Fruit fly (Drosophila melanogaster) whole organism, embryonic: ENCODE measurements around the gene Tsf1.
A peak's percentile ranks its signal among the peaks of the same experiment; 100 is the strongest.

Experiments
- Adf1 ChIP-seq: fragments of 200-800 bp; sonication (Bioruptor generic); IDR thresholded peaks from 2 replicates; pipeline ENCODE4 v1.3.6; 2022; ENCODE audit warnings: missing biosample characterization, missing genetic modification characterization
- Atf6 ChIP-seq: fragments of 200-800 bp; sonication (Bioruptor generic); IDR thresholded peaks from 2 replicates; pipeline ENCODE4 v1.3.6; 2022; ENCODE audit warnings: missing biosample characterization, missing genetic modification characterization
- Bgb ChIP-seq: fragments of 200-800 bp; sonication (Bioruptor generic); IDR thresholded peaks from 2 replicates; pipeline ENCODE4 v1.3.6; 2022; ENCODE audit warnings: missing biosample characterization, missing genetic modification characterization; ENCODE audit not compliant: partially characterized antibody
- Bteb2 ChIP-seq: fragments of 200-800 bp; sonication (Bioruptor generic); optimal IDR thresholded peaks from 2 replicates; lab custom pipeline; 2016; ENCODE audit warnings: missing biosample characterization, missing genetic modification characterization
- CG1024 ChIP-seq: fragments of 200-800 bp; sonication (Bioruptor generic); IDR thresholded peaks from 2 replicates; pipeline ENCODE4 v1.3.6; 2022; ENCODE audit warnings: missing biosample characterization, missing genetic modification characterization
- CG10321 ChIP-seq: fragments of 200-800 bp; sonication (Bioruptor generic); IDR thresholded peaks from 2 replicates; pipeline ENCODE4 v1.3.6; 2022; ENCODE audit warnings: missing biosample characterization, missing genetic modification characterization
- CG13287 ChIP-seq: fragments of 200-800 bp; sonication (Bioruptor generic); IDR thresholded peaks from 2 replicates; pipeline ENCODE4 v1.3.6; 2022; ENCODE audit warnings: missing biosample characterization, missing genetic modification characterization; ENCODE audit not compliant: partially characterized antibody
- CG15479 ChIP-seq: fragments of 200-800 bp; sonication (Bioruptor generic); optimal IDR thresholded peaks from 3 replicates; lab custom pipeline; 2019; ENCODE audit warnings: missing biosample characterization, mild to moderate bottlenecking, missing genetic modification characterization, moderate library complexity
- CG16779 ChIP-seq: fragments of 200-800 bp; sonication (Bioruptor generic); IDR thresholded peaks from 2 replicates; pipeline ENCODE4 v1.3.6; 2022; ENCODE audit warnings: missing biosample characterization, missing genetic modification characterization
- CG17361 ChIP-seq: fragments of 200-800 bp; sonication (Bioruptor generic); IDR thresholded peaks from 3 replicates; pipeline ENCODE4 v1.3.6; 2022; ENCODE audit warnings: missing biosample characterization, missing genetic modification characterization
- CG2889 ChIP-seq: fragments of 200-800 bp; sonication (Bioruptor generic); IDR thresholded peaks from 3 replicates; pipeline ENCODE4 v1.3.6; 2022; ENCODE audit warnings: missing biosample characterization, missing genetic modification characterization
- CG33213 ChIP-seq: fragments of 200-800 bp; sonication (Bioruptor generic); optimal IDR thresholded peaks from 3 replicates; lab custom pipeline; 2016; ENCODE audit warnings: missing biosample characterization, missing genetic modification characterization
- CG4424 ChIP-seq: fragments of 200-800 bp; sonication (Bioruptor generic); optimal IDR thresholded peaks from 3 replicates; lab custom pipeline; 2016; ENCODE audit warnings: missing biosample characterization, missing genetic modification characterization
- CG6654 ChIP-seq: fragments of 200-800 bp; sonication (Bioruptor generic); optimal IDR thresholded peaks from 2 replicates; lab custom pipeline; 2017; ENCODE audit warnings: missing biosample characterization, mild to moderate bottlenecking, missing genetic modification characterization
- CG6683 ChIP-seq: fragments of 200-800 bp; sonication (Bioruptor generic); optimal IDR thresholded peaks from 2 replicates; lab custom pipeline; 2017; ENCODE audit warnings: missing biosample characterization, mild to moderate bottlenecking, missing genetic modification characterization, missing genetic modification reagents
- CG7271 ChIP-seq: fragments of 200-800 bp; sonication (Bioruptor generic); optimal IDR thresholded peaks from 2 replicates; lab custom pipeline; 2018; ENCODE audit warnings: missing biosample characterization, mild to moderate bottlenecking, missing genetic modification characterization, moderate library complexity
- CG7556 ChIP-seq: fragments of 200-800 bp; sonication (Bioruptor generic); optimal IDR thresholded peaks from 2 replicates; lab custom pipeline; 2017; ENCODE audit warnings: missing biosample characterization, mild to moderate bottlenecking, missing genetic modification characterization
- CG9609 ChIP-seq: fragments of 200-800 bp; sonication (Bioruptor generic); optimal IDR thresholded peaks from 3 replicates; lab custom pipeline; 2016; ENCODE audit warnings: missing biosample characterization, missing genetic modification characterization
- CG9727 ChIP-seq: fragments of 200-800 bp; sonication (Bioruptor generic); optimal IDR thresholded peaks from 3 replicates; lab custom pipeline; 2017; ENCODE audit warnings: missing biosample characterization, mild to moderate bottlenecking, missing genetic modification characterization
- CG9876 ChIP-seq: fragments of 200-800 bp; sonication (Bioruptor generic); optimal IDR thresholded peaks from 2 replicates; lab custom pipeline; 2016; ENCODE audit warnings: missing biosample characterization, missing genetic modification characterization
- Dad ChIP-seq: fragments of 200-800 bp; sonication (Bioruptor generic); optimal IDR thresholded peaks from 3 replicates; lab custom pipeline; 2016; ENCODE audit warnings: missing biosample characterization, missing genetic modification characterization
- Doc2 ChIP-seq: fragments of 200-800 bp; sonication (Bioruptor generic); IDR thresholded peaks from 2 replicates; pipeline ENCODE4 v1.3.6; 2022; ENCODE audit warnings: missing biosample characterization, missing genetic modification characterization
- H2.0 ChIP-seq: fragments of 200-800 bp; sonication (Bioruptor generic); IDR thresholded peaks from 2 replicates; pipeline ENCODE4 v1.3.6; 2022; ENCODE audit warnings: missing biosample characterization, missing genetic modification characterization
- Hmx ChIP-seq: fragments of 200-800 bp; sonication (Bioruptor generic); optimal IDR thresholded peaks from 2 replicates; lab custom pipeline; 2016; ENCODE audit warnings: missing biosample characterization, missing genetic modification characterization
- Max ChIP-seq: fragments of 200-800 bp; sonication (Bioruptor generic); optimal IDR thresholded peaks from 2 replicates; lab custom pipeline; 2016; ENCODE audit warnings: missing biosample characterization, mild to moderate bottlenecking, missing genetic modification characterization
- NC2α ChIP-seq: fragments of 200-800 bp; sonication (Bioruptor generic); optimal IDR thresholded peaks from 2 replicates; lab custom pipeline; 2016; ENCODE audit warnings: missing biosample characterization, missing genetic modification characterization
- NfI ChIP-seq: fragments of 200-800 bp; sonication (Bioruptor generic); optimal IDR thresholded peaks from 3 replicates; lab custom pipeline; 2018; ENCODE audit warnings: missing biosample characterization, mild to moderate bottlenecking, missing genetic modification characterization, moderate library complexity
- Pdp1 ChIP-seq, 2 experiments: fragments of 200-800 bp; sonication (Bioruptor generic); optimal IDR thresholded peaks; 3 replicates each; lab custom pipeline; 2016; ENCODE audit warnings: missing biosample characterization in 2 of 2, missing genetic modification characterization in 2 of 2, mild to moderate bottlenecking in 1 of 2, moderate library complexity in 1 of 2
- Poxn ChIP-seq: fragments of 200-800 bp; sonication (Bioruptor generic); IDR thresholded peaks from 2 replicates; pipeline ENCODE4 v1.3.6; 2022; ENCODE audit warnings: missing biosample characterization, missing genetic modification characterization
- Ptx1 ChIP-seq: fragments of 200-800 bp; sonication (Bioruptor generic); IDR thresholded peaks from 2 replicates; pipeline ENCODE4 v1.3.6; 2022; ENCODE audit warnings: missing biosample characterization, missing genetic modification characterization
- Sox102F ChIP-seq: fragments of 200-800 bp; sonication (Bioruptor generic); optimal IDR thresholded peaks from 2 replicates; lab custom pipeline; 2018; ENCODE audit warnings: missing biosample characterization, mild to moderate bottlenecking, missing genetic modification characterization, moderate library complexity
- al ChIP-seq: fragments of 200-800 bp; sonication (Bioruptor generic); IDR thresholded peaks from 2 replicates; pipeline ENCODE4 v1.3.6; 2022; ENCODE audit warnings: missing biosample characterization, missing genetic modification characterization
- cad ChIP-seq: fragments of >200 bp; optimal IDR thresholded peaks from 2 replicates; lab custom pipeline; 2017; ENCODE audit warnings: missing biosample characterization, missing genetic modification characterization
- crc ChIP-seq: fragments of 200-800 bp; sonication (Bioruptor generic); optimal IDR thresholded peaks from 2 replicates; lab custom pipeline; 2016; ENCODE audit warnings: missing biosample characterization, missing genetic modification characterization
- dan ChIP-seq: fragments of 200-800 bp; sonication (Bioruptor generic); IDR thresholded peaks from 2 replicates; pipeline ENCODE4 v1.3.6; 2022; ENCODE audit warnings: missing biosample characterization, missing genetic modification characterization
- danr ChIP-seq: fragments of 200-800 bp; sonication (Bioruptor generic); IDR thresholded peaks from 2 replicates; pipeline ENCODE4 v1.3.6; 2022; ENCODE audit warnings: missing biosample characterization, missing genetic modification characterization
- gem ChIP-seq: fragments of 200-800 bp; sonication (Bioruptor generic); optimal IDR thresholded peaks from 2 replicates; lab custom pipeline; 2019; ENCODE audit warnings: missing biosample characterization, mild to moderate bottlenecking, missing genetic modification characterization, moderate library complexity
- her ChIP-seq: fragments of 200-800 bp; sonication (Bioruptor generic); optimal IDR thresholded peaks from 2 replicates; lab custom pipeline; 2016; ENCODE audit warnings: missing biosample characterization, missing genetic modification characterization
- hth ChIP-seq: fragments of >200 bp; optimal IDR thresholded peaks from 2 replicates; lab custom pipeline; 2017; ENCODE audit warnings: inconsistent platforms
- kay ChIP-seq: fragments of 200-800 bp; sonication (Bioruptor generic); optimal IDR thresholded peaks from 2 replicates; lab custom pipeline; 2016; ENCODE audit warnings: missing biosample characterization, missing genetic modification characterization
- lola ChIP-seq, 3 experiments: fragments of >200 bp in 2 of 3; fragments of 200-800 bp in 1 of 3; sonication (Bioruptor generic) in 1 of 3; optimal IDR thresholded peaks; 2 replicates each; lab custom pipeline; 2017 to 2019; ENCODE audit warnings: missing biosample characterization in 3 of 3, missing genetic modification characterization in 3 of 3, mild to moderate bottlenecking in 1 of 3, moderate library complexity in 1 of 3
- lov ChIP-seq, 2 experiments: fragments of 200-800 bp in 1 of 2; fragments of >200 bp in 1 of 2; sonication (Bioruptor generic) in 1 of 2; IDR thresholded peaks in 1 of 2; optimal IDR thresholded peaks in 1 of 2; 2 replicates in 1 of 2; 3 replicates in 1 of 2; pipeline versions ENCODE4 v1.3.6 to Lab custom; 2017 to 2022; ENCODE audit warnings: missing biosample characterization in 1 of 2, missing genetic modification characterization in 1 of 2
- mirr ChIP-seq: fragments of 200-800 bp; sonication (Bioruptor generic); optimal IDR thresholded peaks from 3 replicates; lab custom pipeline; 2018; ENCODE audit warnings: missing biosample characterization, mild to moderate bottlenecking, missing genetic modification characterization
- otp ChIP-seq: fragments of 200-800 bp; sonication (Bioruptor generic); IDR thresholded peaks from 3 replicates; pipeline ENCODE4, ENCODE4 v1.3.6; 2022; ENCODE audit warnings: missing biosample characterization, missing genetic modification characterization
- sc ChIP-seq, 3 experiments: fragments of >200 bp in 2 of 3; fragments of 200-800 bp in 1 of 3; sonication (Bioruptor generic) in 1 of 3; optimal IDR thresholded peaks; 2 replicates in 2 of 3; 3 replicates in 1 of 3; lab custom pipeline; 2017; ENCODE audit warnings: mild to moderate bottlenecking in 1 of 3, missing biosample characterization in 1 of 3, missing genetic modification characterization in 1 of 3, missing genetic modification reagents in 1 of 3
- sisA ChIP-seq: fragments of 200-800 bp; sonication (Bioruptor generic); IDR thresholded peaks from 2 replicates; pipeline ENCODE4 v1.3.6; 2022; ENCODE audit warnings: missing biosample characterization, missing genetic modification characterization
- trem ChIP-seq: fragments of 200-800 bp; optimal IDR thresholded peaks from 3 replicates; lab custom pipeline; 2019; ENCODE audit warnings: missing biosample characterization, mild to moderate bottlenecking, missing genetic modification characterization, moderate library complexity
- zfh1 ChIP-seq: fragments of 200-800 bp; sonication (Bioruptor generic); IDR thresholded peaks from 3 replicates; pipeline ENCODE4 v1.3.6; 2022; ENCODE audit warnings: missing biosample characterization, missing genetic modification characterization

Tsf1 gene

DNA sequence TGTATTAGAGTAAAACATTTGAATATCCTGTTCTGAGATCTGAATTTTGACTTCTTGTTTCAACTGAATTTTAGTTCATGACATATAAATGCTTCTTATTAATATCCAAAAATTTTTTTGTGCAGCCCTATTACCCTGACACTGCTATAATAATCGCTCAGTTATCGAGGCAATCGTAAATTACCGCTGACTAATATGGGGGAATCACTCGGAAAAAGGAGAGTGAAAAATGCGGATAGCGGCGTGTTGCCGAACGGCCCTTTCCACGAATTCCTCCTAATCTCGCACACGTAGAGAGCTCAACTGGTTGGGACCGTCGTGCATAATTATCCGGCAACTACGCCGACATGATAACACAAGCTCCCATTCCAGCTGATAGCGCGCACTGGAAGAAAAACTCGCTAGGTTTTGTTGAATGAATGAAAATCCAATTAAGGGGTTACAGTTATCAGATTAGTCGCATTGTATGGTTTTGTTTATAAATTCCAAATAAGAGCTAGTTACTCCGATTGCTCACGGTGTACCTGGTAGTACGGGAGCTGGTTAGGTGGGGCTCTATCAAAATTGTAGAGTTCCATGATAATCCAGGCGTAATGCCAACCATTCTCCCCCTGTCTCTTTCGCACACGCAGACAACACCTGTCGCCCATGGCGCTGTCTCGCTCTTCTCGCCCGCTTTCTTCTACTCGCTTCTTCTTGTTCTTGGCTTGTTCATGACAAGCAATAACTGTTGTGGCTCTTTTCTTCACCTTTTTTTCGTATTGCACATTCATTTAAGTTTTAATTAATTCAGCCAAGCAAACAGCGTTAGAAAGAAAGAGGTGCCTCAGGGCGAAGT is 18.9 kb upstream of the Tsf1 start (continued):
- TF ChIP-seq Sox102F (GFP tag; lab: Kevin White, UChicago) (peak; percentile 63), lov (optimal IDR thresholded peaks at IDR 0.05; lab: Kevin White, UChicago) (no peak), lov (GFP tag; IDR thresholded peaks at IDR 0.05; lab: Robert Waterston, UW) (peak; percentile 61; the same call in 1 of the 3 replicates), NC2α (no peak), Adf1 (GFP tag; lab: Robert Waterston, UW) (peak; percentile 46; the same call in 1 of the 2 replicates), Atf6 (peak; percentile 75), CG7556 (peak; percentile 71), Poxn (GFP tag; lab: Robert Waterston, UW) (peak; percentile 61), sc (optimal IDR thresholded peaks at IDR 0.05; lab: Kevin White, UChicago) (no peak), sc (GFP tag; optimal IDR thresholded peaks at IDR 0.05; lab: Kevin White, UChicago) (no peak), Bteb2 (peak; percentile 46), zfh1 (peak; percentile 71), H2.0 (GFP tag; lab: Robert Waterston, UW) (peak; percentile 68), CG33213 (GFP tag; lab: Kevin White, UChicago) (peak; percentile 45), crc (GFP tag; lab: Kevin White, UChicago) (peak; percentile 59), CG1024 (GFP tag; lab: Robert Waterston, UW) (peak; percentile 65), her (GFP tag; lab: Kevin White, UChicago) (peak; percentile 82), Bgb (GFP tag; lab: Robert Waterston, UW) (no peak), sisA (GFP tag; lab: Robert Waterston, UW) (peak; percentile 75), mirr (GFP tag; lab: Kevin White, UChicago) (peak; percentile 80), trem (tag; lab: Kevin White, UChicago) (no peak), CG16779 (GFP tag; lab: Robert Waterston, UW) (peak; percentile 72), lola (GFP tag; optimal IDR thresholded peaks at IDR 0.05; lab: Kevin White, UChicago) (peak in 2 of 3 experiments; percentile 8 to 15), otp (peak; percentile 77; the same call in 2 of the 3 replicates), al (GFP tag; lab: Robert Waterston, UW) (peak; percentile 72), CG2889 (GFP tag; lab: Robert Waterston, UW) (peak; percentile 58; the same call in 2 of the 3 replicates), CG4424 (GFP tag; lab: Kevin White, UChicago) (no peak), kay (GFP tag; lab: Kevin White, UChicago) (peak; percentile 21), Ptx1 (GFP tag; lab: Robert Waterston, UW) (peak; percentile 73), CG13287 (GFP tag; lab: Robert Waterston, UW) (no peak), CG10321 (GFP tag; lab: Robert Waterston, UW) (peak; percentile 63), cad (GFP tag; lab: Kevin White, UChicago) (no peak), CG9876 (GFP tag; lab: Kevin White, UChicago) (peak; percentile 48), danr (GFP tag; lab: Robert Waterston, UW) (0 out of 2 replicates have a peak, but pooled peaks have one; percentile 17), CG9727 (peak; percentile 38), Dad (peak; percentile 67), dan (GFP tag; lab: Robert Waterston, UW) (no peak), CG7271 (tag; lab: Kevin White, UChicago) (no peak), gem (tag; lab: Kevin White, UChicago) (peak; percentile 58), Hmx (GFP tag; lab: Kevin White, UChicago) (no peak), CG17361 (GFP tag; lab: Robert Waterston, UW) (peak; percentile 41; the same call in 1 of the 3 replicates), Pdp1 (GFP tag; optimal IDR thresholded peaks at IDR 0.05; lab: Kevin White, UChicago) (peak; percentile 73 to 82), CG15479 (no peak), CG6683 (GFP tag; lab: Kevin White, UChicago) (peak; percentile 41), NfI (GFP tag; lab: Kevin White, UChicago) (peak; percentile 62), CG9609 (GFP tag; lab: Kevin White, UChicago) (peak; percentile 55), Max (GFP tag; lab: Kevin White, UChicago) (peak; percentile 19), hth (lab: Kevin White, UChicago) (no peak), Doc2 (peak; percentile 17; the same call in 1 of the 2 replicates), CG6654 (GFP tag; lab: Kevin White, UChicago) (peak; percentile 41)
